Worm (Caenorhabditis elegans): ENCODE measurements around the gene mps-1.

The mps-1 gene

DNA sequence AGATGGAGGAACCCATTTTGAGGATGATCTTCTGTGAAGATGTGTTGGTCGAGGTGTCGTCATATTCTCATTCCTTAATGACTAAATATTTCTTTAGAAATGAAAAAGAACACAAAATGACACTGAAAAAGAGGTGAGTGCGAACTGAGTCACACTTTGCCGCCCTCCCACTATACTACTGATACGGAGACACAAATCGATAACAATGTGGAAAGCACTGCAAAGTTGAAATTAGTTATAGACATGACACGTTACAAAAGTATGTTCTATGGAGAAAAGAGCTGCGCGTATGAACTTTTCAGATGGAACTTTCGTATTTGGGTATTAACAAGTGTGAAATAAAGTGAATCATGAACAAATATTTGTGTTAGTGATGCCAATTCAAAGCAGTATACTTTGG, 50.0 kb downstream of the mps-1 start, which contains the start of gene tat-4:
Gene tat-4, minus strand, starts transcription at position 117 of the 400 bp plus-strand sequence.
- no peak for TF ChIP-seq ztf-22 (GFP tag; optimal IDR thresholded peaks at IDR 0.05)
- TF ChIP-seq nhr-80 (tag; optimal IDR thresholded peaks at IDR 0.05): peak; percentile 73

Measured in whole organism, young adult.